Worm (Caenorhabditis elegans) whole organism, L2 larva: ENCODE data around the gene Y43D4A.2.
"Not testable (repeated sequence)": the region's sequence is repeated elsewhere in the genome, so short reads cannot be mapped to it uniquely, and the experiment has no call there.

Source experiments
- C34F6.9 ChIP-seq: fragments of 150-350 bp; optimal IDR thresholded peaks from 2 replicates; lab custom pipeline; 2014; ENCODE audit warnings: missing biosample characterization, missing genetic modification characterization
- F13H6.1 ChIP-seq: sonication (generic microtip); optimal IDR thresholded peaks from 2 replicates; lab custom pipeline; 2016; ENCODE audit warnings: missing genetic modification characterization, missing compliant biosample characterization
- ZK546.5 ChIP-seq: sonication (generic microtip); optimal IDR thresholded peaks from 2 replicates; lab custom pipeline; 2017; ENCODE audit warnings: missing biosample characterization, missing genetic modification characterization
- ama-1 ChIP-seq: fragments of 150-350 bp; optimal IDR thresholded peaks from 2 replicates; lab custom pipeline; 2018; ENCODE audit warnings: inconsistent platforms
- ceh-16 ChIP-seq: fragments of 150-350 bp; optimal IDR thresholded peaks from 2 replicates; lab custom pipeline; 2014; ENCODE audit warnings: missing biosample characterization, missing genetic modification characterization
- ceh-82 ChIP-seq: fragments of 150-350 bp; optimal IDR thresholded peaks from 2 replicates; lab custom pipeline; 2014; ENCODE audit warnings: missing biosample characterization, missing genetic modification characterization
- elt-1 ChIP-seq: fragments of 150-350 bp; optimal IDR thresholded peaks from 2 replicates; lab custom pipeline; 2014; ENCODE audit warnings: missing biosample characterization, missing genetic modification characterization
- elt-3 ChIP-seq: sonication (generic microtip); optimal IDR thresholded peaks from 2 replicates; lab custom pipeline; 2017; ENCODE audit warnings: missing biosample characterization, missing genetic modification characterization
- fos-1 ChIP-seq: fragments of 150-350 bp; optimal IDR thresholded peaks from 2 replicates; lab custom pipeline; 2014; ENCODE audit warnings: missing biosample characterization, missing genetic modification characterization
- gmeb-1 ChIP-seq: fragments of 150-350 bp; optimal IDR thresholded peaks from 2 replicates; lab custom pipeline; 2014; ENCODE audit warnings: missing biosample characterization, missing genetic modification characterization
- lin-11 ChIP-seq: fragments of 150-350 bp; sonication (generic microtip); optimal IDR thresholded peaks from 2 replicates; lab custom pipeline; 2014; ENCODE audit warnings: missing biosample characterization, missing genetic modification characterization, inconsistent platforms, mixed read lengths
- lin-13 ChIP-seq: fragments of 150-350 bp; optimal IDR thresholded peaks from 2 replicates; lab custom pipeline; 2014; ENCODE audit warnings: missing biosample characterization, missing genetic modification reagents, missing genetic modification characterization
- lin-39 ChIP-seq: fragments of 150-350 bp; optimal IDR thresholded peaks from 2 replicates; lab custom pipeline; 2014; ENCODE audit warnings: missing biosample characterization, missing genetic modification reagents, missing genetic modification characterization
- lsy-2 ChIP-seq, 2 experiments: fragments of 150-350 bp in 1 of 2; sonication (generic microtip) in 1 of 2; optimal IDR thresholded peaks; 2 replicates each; lab custom pipeline; 2014 to 2017; ENCODE audit warnings: missing biosample characterization in 2 of 2, missing genetic modification characterization in 2 of 2
- mab-5 ChIP-seq: fragments of 150-350 bp; optimal IDR thresholded peaks from 2 replicates; lab custom pipeline; 2014; ENCODE audit warnings: missing biosample characterization, missing genetic modification characterization
- mbf-1 ChIP-seq: sonication (generic microtip); optimal IDR thresholded peaks from 2 replicates; lab custom pipeline; 2017; ENCODE audit warnings: missing biosample characterization, missing genetic modification characterization
- mdl-1 ChIP-seq, 2 experiments: fragments of 150-350 bp in 1 of 2; sonication (generic microtip) in 1 of 2; optimal IDR thresholded peaks; 2 replicates each; lab custom pipeline; 2017; ENCODE audit warnings: missing biosample characterization in 2 of 2, missing genetic modification characterization in 2 of 2
- nhr-10 ChIP-seq: sonication (generic microtip); optimal IDR thresholded peaks from 2 replicates; lab custom pipeline; 2017; ENCODE audit warnings: missing biosample characterization, missing genetic modification characterization
- nhr-12 ChIP-seq: fragments of 150-350 bp; optimal IDR thresholded peaks from 2 replicates; lab custom pipeline; 2014; ENCODE audit warnings: missing biosample characterization, missing genetic modification characterization
- nhr-23 ChIP-seq: fragments of 150-350 bp; optimal IDR thresholded peaks from 2 replicates; lab custom pipeline; 2014; ENCODE audit warnings: missing biosample characterization, missing genetic modification reagents, missing genetic modification characterization
- nhr-237 ChIP-seq: fragments of 150-350 bp; optimal IDR thresholded peaks from 2 replicates; lab custom pipeline; 2014; ENCODE audit warnings: missing biosample characterization, missing genetic modification characterization
- nhr-25 ChIP-seq: fragments of 150-350 bp; sonication (generic microtip); optimal IDR thresholded peaks from 3 replicates; lab custom pipeline; 2014; ENCODE audit warnings: missing biosample characterization, missing genetic modification characterization
- nhr-6 ChIP-seq: fragments of 150-350 bp; optimal IDR thresholded peaks from 2 replicates; lab custom pipeline; 2014; ENCODE audit warnings: missing biosample characterization, missing genetic modification characterization
- peb-1 ChIP-seq: fragments of 150-350 bp; optimal IDR thresholded peaks from 2 replicates; lab custom pipeline; 2014; ENCODE audit warnings: missing biosample characterization, missing genetic modification characterization
- sem-4 ChIP-seq: fragments of 150-350 bp; optimal IDR thresholded peaks from 2 replicates; lab custom pipeline; 2014; ENCODE audit warnings: missing biosample characterization, missing genetic modification reagents, missing genetic modification characterization
- skn-1 ChIP-seq: sonication (generic microtip); optimal IDR thresholded peaks from 2 replicates; lab custom pipeline; 2017; ENCODE audit warnings: missing biosample characterization, missing genetic modification characterization
- sma-3 ChIP-seq: sonication (generic microtip); optimal IDR thresholded peaks from 2 replicates; lab custom pipeline; 2016; ENCODE audit warnings: missing genetic modification reagents, missing genetic modification characterization, missing compliant biosample characterization
- sma-9 ChIP-seq, 2 experiments: fragments of 150-350 bp in 1 of 2; sonication (generic microtip) in 1 of 2; optimal IDR thresholded peaks; 2 replicates each; lab custom pipeline; 2014 to 2016; ENCODE audit warnings: missing genetic modification characterization in 2 of 2, mild to moderate bottlenecking in 1 of 2, missing biosample characterization in 1 of 2, missing compliant biosample characterization in 1 of 2, missing genetic modification reagents in 1 of 2, moderate library complexity in 1 of 2
- snpc-4 ChIP-seq: fragments of 150-350 bp; optimal IDR thresholded peaks from 2 replicates; lab custom pipeline; 2014; ENCODE audit warnings: missing biosample characterization, missing genetic modification characterization
- unc-39 ChIP-seq: fragments of 150-350 bp; optimal IDR thresholded peaks from 2 replicates; lab custom pipeline; 2014; ENCODE audit warnings: missing biosample characterization, missing genetic modification characterization
- unc-55 ChIP-seq: fragments of 150-350 bp; sonication (generic microtip); optimal IDR thresholded peaks from 3 replicates; lab custom pipeline; 2014; ENCODE audit warnings: missing biosample characterization, missing genetic modification reagents, missing genetic modification characterization
- unc-62 ChIP-seq: fragments of 150-350 bp; optimal IDR thresholded peaks from 2 replicates; lab custom pipeline; 2014; ENCODE audit warnings: missing biosample characterization, missing genetic modification reagents, missing genetic modification characterization
- zag-1 ChIP-seq: fragments of 150-350 bp; optimal IDR thresholded peaks from 2 replicates; lab custom pipeline; 2014; ENCODE audit warnings: missing biosample characterization, missing genetic modification characterization
- ztf-1 ChIP-seq: fragments of 200-800 bp; sonication (Bioruptor generic); conservative IDR thresholded peaks from 2 replicates; pipeline ENCODE4 v1.3.6; 2022; ENCODE audit warnings: missing genetic modification characterization, missing compliant biosample characterization
- ztf-4 ChIP-seq: fragments of 150-350 bp; optimal IDR thresholded peaks from 2 replicates; lab custom pipeline; 2014; ENCODE audit warnings: missing biosample characterization, missing genetic modification characterization

The Y43D4A.2 gene

DNA sequence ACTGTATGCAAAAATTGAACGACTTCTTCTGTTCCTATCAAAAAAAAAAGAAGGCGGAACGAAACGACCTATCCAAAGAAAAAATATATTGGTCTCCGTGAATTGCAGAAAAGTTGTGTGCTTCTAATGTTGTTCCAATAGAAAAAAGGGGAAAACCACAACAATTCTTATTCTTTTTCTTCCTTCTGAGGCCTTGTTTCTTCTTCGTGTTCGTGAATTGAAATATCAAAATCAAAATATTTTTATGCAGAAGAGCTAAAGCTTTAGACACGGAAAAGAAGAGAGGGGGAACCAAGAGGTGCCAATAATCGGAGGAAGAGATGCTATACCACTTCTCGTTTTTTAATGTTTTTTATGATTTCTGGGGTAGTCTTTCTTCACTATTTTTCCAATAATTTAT is at the start of gene Y43D4A.2:
Gene Y43D4A.2, minus strand, starts transcription at position 101 of the 400 bp plus-strand sequence.
- TF ChIP-seq lin-39 (tag; lab: Kevin White, UChicago); sem-4 (tag; lab: Kevin White, UChicago); mdl-1 (tag; optimal IDR thresholded peaks at IDR 0.05; lab: Kevin White, UChicago): not testable (repeated sequence)

DNA sequence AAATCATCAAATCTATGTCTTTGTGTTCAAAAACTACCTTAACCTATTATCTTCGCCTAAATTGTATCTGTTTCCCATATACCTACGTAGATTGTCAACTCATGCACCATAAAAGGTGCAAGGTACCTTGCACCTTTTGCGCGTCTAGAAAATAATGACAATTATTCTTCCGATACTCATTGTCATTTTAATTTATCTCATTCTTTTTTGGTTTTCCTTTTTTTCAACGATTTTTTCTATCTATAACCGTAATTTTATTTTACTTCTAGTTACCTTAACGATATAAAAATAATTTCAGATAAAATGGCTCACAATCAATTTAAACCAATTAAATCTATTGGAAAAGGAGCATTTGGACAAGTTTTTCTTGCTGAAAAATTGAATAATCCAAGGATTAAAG is 31.4 kb upstream of the Y43D4A.2 start, which contains the start of gene Y43D4A.6:
Gene Y43D4A.6, plus strand, starts transcription at position 301 of the 400 bp plus-strand sequence.
- no peak for TF ChIP-seq ama-1
- TF ChIP-seq nhr-6 = no peak
- no peak for TF ChIP-seq lin-11
- no peak for TF ChIP-seq ceh-82
- no peak for TF ChIP-seq lin-39 (tag; lab: Kevin White, UChicago)
- no peak for TF ChIP-seq F13H6.1 (tag; lab: Kevin White, UChicago)
- no peak for TF ChIP-seq fos-1 (tag; lab: Kevin White, UChicago)
- TF ChIP-seq lsy-2 (tag; optimal IDR thresholded peaks at IDR 0.05; lab: Kevin White, UChicago) = no peak
- TF ChIP-seq gmeb-1 (tag; lab: Kevin White, UChicago) = no peak
- TF ChIP-seq ztf-1 (GFP tag; lab: Robert Waterston, UW) = no peak
- TF ChIP-seq nhr-237 (tag; lab: Kevin White, UChicago) = no peak
- TF ChIP-seq unc-62 = no peak
- TF ChIP-seq C34F6.9 (tag; lab: Kevin White, UChicago) = no peak
- TF ChIP-seq snpc-4 (tag; lab: Kevin White, UChicago) = no peak
- no peak for TF ChIP-seq elt-3
- TF ChIP-seq nhr-10 (tag; lab: Kevin White, UChicago) = no peak
- no peak for TF ChIP-seq unc-39
- TF ChIP-seq mdl-1 (tag; optimal IDR thresholded peaks at IDR 0.05; lab: Kevin White, UChicago) = no peak

DNA sequence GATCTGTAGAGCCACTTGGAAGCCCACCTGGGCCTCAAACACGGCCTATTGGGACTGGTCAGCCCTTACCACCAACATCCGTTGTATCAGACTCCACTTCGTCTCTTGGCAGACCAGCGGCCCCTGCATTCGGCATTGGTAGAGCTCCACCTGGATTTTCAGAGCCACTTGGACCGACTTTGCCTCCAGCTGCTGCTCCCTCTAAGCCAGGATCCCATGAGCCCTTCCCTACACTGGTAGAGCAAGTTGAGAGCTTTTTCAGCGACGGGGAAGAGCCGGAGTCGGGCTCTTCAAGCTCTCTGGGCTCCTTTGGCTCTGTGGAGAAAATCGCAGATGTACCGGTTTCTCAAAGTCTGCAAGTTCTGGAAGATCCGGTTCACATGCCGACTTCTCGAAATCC is 23.0 kb upstream of the Y43D4A.2 start:
- TF ChIP-seq elt-3 (no peak), sma-3 (GFP tag; lab: Kevin White, UChicago) (no peak), mbf-1 (tag; lab: Kevin White, UChicago) (no peak), skn-1 (tag; lab: Kevin White, UChicago) (no peak), ztf-4 (tag; lab: Kevin White, UChicago) (no peak), mdl-1 (tag; optimal IDR thresholded peaks at IDR 0.05; lab: Kevin White, UChicago) (no peak), nhr-23 (tag; lab: Kevin White, UChicago) (no peak), zag-1 (no peak), C34F6.9 (tag; lab: Kevin White, UChicago) (no peak), F13H6.1 (tag; lab: Kevin White, UChicago) (no peak)

DNA sequence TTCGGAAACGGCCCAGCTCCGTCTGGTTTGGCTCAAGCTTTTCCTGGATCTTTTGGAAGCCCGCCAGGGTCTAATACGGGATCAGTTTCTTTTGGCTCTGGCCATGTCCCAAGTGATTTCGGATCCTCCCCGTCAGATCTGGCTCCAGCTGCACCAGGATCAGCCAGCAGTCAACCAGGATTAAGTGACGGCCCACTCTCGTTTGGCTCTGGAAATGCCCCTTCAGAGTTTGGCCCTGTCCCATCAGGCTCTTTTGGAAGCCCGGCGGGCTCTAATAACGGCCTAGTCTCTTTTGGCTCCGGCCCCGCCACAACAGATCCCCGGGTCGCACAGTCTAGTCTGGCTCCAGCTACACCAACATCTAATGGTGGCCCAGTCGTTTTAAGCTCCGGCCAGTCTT is 22.1 kb upstream of the Y43D4A.2 start:
- TF ChIP-seq unc-55 (GFP tag; lab: Kevin White, UChicago) (no peak), unc-39 (no peak), lin-39 (tag; lab: Kevin White, UChicago) (no peak)

DNA sequence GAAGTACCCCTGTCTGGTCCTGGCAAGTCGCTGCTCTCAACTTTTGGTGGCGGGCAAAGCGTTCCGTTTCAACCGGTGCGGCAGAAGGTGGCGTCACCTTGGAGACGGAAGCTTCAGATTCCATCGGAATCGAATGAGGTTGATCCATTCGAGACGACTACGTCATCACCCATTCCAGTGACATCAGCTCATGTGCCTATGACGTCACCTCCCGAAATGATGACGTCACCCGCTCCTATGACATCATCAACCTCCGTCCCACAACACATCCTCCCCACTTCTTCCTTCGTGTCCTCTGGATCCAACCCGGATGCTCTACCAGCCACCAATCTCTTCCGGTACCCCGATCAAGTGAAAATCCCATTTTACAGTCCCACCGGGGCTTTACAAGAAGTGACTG is 21.2 kb upstream of the Y43D4A.2 start:
- no peak for TF ChIP-seq fos-1 (tag; lab: Kevin White, UChicago)
- TF ChIP-seq lin-39 (tag; lab: Kevin White, UChicago) = no peak
- no peak for TF ChIP-seq nhr-12 (tag; lab: Kevin White, UChicago)
- no peak for TF ChIP-seq nhr-10 (tag; lab: Kevin White, UChicago)
- TF ChIP-seq sma-9 (GFP tag; optimal IDR thresholded peaks at IDR 0.05; lab: Kevin White, UChicago) = no peak
- TF ChIP-seq sma-9 (tag; optimal IDR thresholded peaks at IDR 0.05; lab: Kevin White, UChicago) = no peak
- no peak for TF ChIP-seq nhr-237 (tag; lab: Kevin White, UChicago)
- TF ChIP-seq gmeb-1 (tag; lab: Kevin White, UChicago) = no peak
- TF ChIP-seq nhr-25 (tag; lab: Kevin White, UChicago) = no peak
- TF ChIP-seq peb-1 (tag; lab: Kevin White, UChicago) = no peak
- TF ChIP-seq ama-1 = no peak
- TF ChIP-seq unc-55 (GFP tag; lab: Kevin White, UChicago) = no peak
- no peak for TF ChIP-seq ZK546.5 (tag; lab: Kevin White, UChicago)
- no peak for TF ChIP-seq elt-1 (tag; lab: Kevin White, UChicago)
- TF ChIP-seq nhr-23 (tag; lab: Kevin White, UChicago) = no peak
- no peak for TF ChIP-seq unc-39
- TF ChIP-seq F13H6.1 (tag; lab: Kevin White, UChicago) = no peak
- no peak for TF ChIP-seq lin-13 (GFP tag; lab: Kevin White, UChicago)
- TF ChIP-seq ceh-16 (tag; lab: Kevin White, UChicago) = no peak
- TF ChIP-seq lin-11 = no peak
- no peak for TF ChIP-seq mab-5 (tag; lab: Kevin White, UChicago)
